Worm (Caenorhabditis elegans): ENCODE results near the gene C55C3.8.

DNA sequence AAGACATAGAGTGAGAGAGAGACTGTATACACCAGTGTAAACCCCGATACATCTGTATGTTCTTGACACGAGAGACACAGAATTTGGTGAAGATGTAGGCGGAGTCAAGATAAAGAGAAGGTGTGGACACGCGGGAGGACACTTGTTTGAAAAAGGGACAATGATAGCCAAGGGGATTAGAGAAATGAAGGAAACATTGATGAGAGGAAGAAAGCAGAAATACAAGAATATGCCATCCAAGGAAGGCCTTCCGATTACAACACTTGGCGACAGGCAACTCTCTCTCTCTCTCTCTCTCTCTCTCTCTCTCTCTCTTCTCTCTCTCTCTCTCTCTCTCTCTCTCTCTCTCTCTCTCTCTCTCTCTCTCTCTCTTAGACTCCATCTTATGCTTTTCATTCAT, 15.8 kb downstream of the C55C3.8 start:
- no peak for TF ChIP-seq hmbx-1 (tag; optimal IDR thresholded peaks at IDR 0.05)
- TF ChIP-seq flt-1 (GFP tag; IDR thresholded peaks at IDR 0.05) = no peak
- TF ChIP-seq tbx-37 (GFP tag; conservative IDR thresholded peaks at IDR 0.05) = no peak
- TF ChIP-seq ama-1 (optimal IDR thresholded peaks at IDR 0.05) = no peak
- TF ChIP-seq hnd-1 (tag; optimal IDR thresholded peaks at IDR 0.05) = no peak
- no peak for TF ChIP-seq ceh-36 (tag; optimal IDR thresholded peaks at IDR 0.05)
- no peak for TF ChIP-seq B0310.2 (tag; optimal IDR thresholded peaks at IDR 0.05)
- no peak for TF ChIP-seq hmg-4 (GFP tag; optimal IDR thresholded peaks at IDR 0.05)
- TF ChIP-seq ceh-13 (GFP tag; optimal IDR thresholded peaks at IDR 0.05) = no peak
- no peak for TF ChIP-seq pes-1 (GFP tag; IDR thresholded peaks at IDR 0.05)
- no peak for TF ChIP-seq ets-7 (tag; optimal IDR thresholded peaks at IDR 0.05)
- no peak for TF ChIP-seq scrt-1 (GFP tag; IDR thresholded peaks at IDR 0.05)
- TF ChIP-seq aly-1 (tag; optimal IDR thresholded peaks at IDR 0.05) = no peak
